Fruit fly (Drosophila melanogaster): ENCODE results near the gene zen.

DNA sequence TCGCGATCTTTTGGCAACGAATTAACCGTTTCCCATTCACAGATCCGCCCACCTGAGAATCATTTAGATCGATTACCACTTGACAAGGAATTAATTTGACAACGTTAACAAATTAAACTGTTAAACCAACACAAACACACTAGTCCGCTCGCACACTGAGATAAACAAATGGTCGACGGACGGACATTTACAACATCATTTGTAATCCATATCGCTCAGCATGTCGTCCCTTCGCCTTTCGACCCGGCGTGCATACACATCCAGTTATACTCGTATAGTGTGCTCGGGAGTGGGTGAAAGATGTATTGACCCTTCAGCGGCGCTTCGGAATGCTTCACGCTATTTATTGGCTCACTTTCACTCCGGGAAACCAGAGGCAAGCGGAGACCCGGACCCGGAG is 18.3 kb downstream of the zen start:
- TF ChIP-seq h (optimal IDR thresholded peaks at IDR 0.05): no peak
- TF ChIP-seq psq (optimal IDR thresholded peaks at IDR 0.05): no peak
- TF ChIP-seq insv (optimal IDR thresholded peaks at IDR 0.05): no peak
- no peak for TF ChIP-seq Sin3A (optimal IDR thresholded peaks at IDR 0.05)
